Fruit fly (Drosophila melanogaster) whole organism, larva: ENCODE data around the gene tinc.

Experiments used
- noc ChIP-seq: fragments of 200-800 bp; sonication (Bioruptor generic); optimal IDR thresholded peaks from 3 replicates; lab custom pipeline; 2019; ENCODE audit warnings: missing biosample characterization, mild to moderate bottlenecking, missing genetic modification characterization, moderate library complexity

The tinc gene

dm6 chr3R:17861878-17862662 lies 50.7 kb downstream of the tinc start:
- TF ChIP-seq noc (tag; lab: Kevin White, UChicago): no peak

- TF ChIP-seq noc (tag; lab: Kevin White, UChicago): no peak
Observed at dm6 chr3R:17881074-17881473, 69.7 kb downstream of the tinc start.

DNA sequence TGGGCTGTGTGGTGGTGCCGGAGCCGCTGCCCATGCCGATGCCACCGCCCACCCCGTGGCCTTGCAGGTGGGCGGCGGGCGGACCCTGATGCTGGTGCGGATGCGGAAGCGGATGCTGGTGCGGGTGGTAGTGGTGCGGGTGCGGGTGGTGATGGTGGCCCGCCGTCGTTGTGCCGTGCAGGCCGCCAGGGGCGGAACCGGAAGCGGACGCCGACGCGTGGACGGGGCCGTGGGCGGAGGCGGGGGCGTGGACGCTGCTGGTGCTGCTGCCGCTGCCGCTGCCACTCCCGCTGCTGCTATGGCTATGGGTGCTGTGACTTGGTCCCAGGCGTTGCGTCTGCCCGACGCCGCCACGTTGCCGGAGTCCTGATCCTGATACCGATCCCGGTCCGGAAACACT lies 79.7 kb downstream of the tinc start:
- TF ChIP-seq noc (tag; lab: Kevin White, UChicago): no peak

DNA sequence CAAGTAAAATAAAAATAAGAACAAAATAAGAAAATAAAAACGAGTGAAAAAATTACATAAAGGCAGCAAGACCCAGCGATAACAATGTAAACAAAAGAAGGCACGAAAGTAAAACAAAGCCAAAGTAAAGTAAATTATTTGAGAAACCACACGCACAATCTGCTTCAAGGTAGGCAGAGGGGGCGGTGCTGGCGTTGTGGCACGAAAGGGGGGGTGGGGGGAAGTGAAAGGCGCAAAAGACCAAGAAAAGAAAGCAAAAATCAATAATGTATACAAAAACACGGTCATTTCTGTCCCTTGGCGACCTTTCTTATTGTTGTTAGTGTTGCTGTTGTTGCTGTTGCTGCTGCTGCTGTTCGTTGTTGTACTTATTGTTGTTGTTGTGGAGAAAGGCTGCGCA lies 85.9 kb downstream of the tinc start:
- TF ChIP-seq noc (tag; lab: Kevin White, UChicago): no peak

- no peak for TF ChIP-seq noc (tag; lab: Kevin White, UChicago)
Observed at dm6 chr3R:17897879-17898278, 86.5 kb downstream of the tinc start.

DNA sequence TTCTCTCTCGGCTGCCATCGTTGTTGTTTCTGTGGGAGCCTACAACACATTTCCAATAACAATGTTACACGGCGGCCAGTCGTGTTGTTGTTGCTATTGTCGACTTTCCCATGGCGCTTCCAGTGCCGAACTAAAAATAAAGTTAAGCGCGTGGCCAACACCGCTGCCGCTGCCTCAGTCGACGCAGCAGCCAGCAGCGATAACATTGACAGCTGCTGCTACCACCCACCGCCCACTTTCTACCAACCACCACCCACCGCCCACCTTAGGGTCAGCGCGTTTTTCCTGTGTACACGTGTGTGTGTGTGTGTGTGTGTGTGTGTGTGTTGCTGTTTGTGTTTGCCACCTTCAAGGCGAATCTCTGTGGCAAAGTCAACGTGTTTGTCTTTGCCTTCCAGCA lies 89.7 kb downstream of the tinc start:
- TF ChIP-seq noc (tag; lab: Kevin White, UChicago): no peak

DNA sequence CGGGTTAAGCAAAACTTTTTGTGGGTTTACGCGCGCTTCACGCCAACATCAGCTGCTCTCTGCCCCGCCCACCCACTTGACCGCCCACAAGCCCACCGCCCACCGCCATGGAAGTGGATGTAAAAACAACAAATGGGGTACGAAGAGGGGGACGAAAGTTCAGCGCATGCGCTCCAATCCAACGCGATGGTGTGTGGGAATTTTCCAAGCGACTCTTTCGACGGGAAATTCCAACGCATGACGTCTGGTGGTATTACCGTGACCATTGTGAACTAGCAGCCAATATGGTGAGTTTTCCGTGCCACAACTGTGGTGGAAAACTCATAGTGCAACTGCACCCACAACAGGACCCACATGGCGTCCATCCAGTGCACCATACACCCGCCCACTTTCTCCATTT lies 90.9 kb downstream of the tinc start:
- TF ChIP-seq noc (tag; lab: Kevin White, UChicago): no peak

DNA sequence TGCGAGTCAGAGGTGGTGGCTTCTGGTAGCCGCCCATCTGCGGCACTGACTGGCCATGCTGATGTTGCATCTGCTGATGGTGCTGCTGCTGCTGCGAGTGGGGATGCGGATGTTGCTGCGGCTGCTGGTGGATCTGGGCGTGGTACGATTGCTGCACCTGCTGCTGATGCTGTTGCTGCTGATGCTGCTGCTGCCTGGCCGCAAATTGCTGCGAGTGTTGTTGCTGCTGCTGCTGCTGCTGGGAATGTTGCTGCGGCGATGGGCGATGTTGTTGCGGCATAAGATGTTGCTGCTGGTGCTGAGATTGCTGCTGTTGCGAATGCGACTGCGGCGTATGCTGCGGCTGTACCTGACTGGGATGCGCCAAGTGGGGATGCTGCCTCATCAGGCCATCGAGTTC lies 93.8 kb downstream of the tinc start:
- no peak for TF ChIP-seq noc (tag; lab: Kevin White, UChicago)

dm6 chr3R:17906145-17906544 lies 94.8 kb downstream of the tinc start, which contains the start of gene CG12347:
Gene CG12347 (plus strand): TSS chr3R:17906445.
- no peak for TF ChIP-seq noc (tag; lab: Kevin White, UChicago)

DNA sequence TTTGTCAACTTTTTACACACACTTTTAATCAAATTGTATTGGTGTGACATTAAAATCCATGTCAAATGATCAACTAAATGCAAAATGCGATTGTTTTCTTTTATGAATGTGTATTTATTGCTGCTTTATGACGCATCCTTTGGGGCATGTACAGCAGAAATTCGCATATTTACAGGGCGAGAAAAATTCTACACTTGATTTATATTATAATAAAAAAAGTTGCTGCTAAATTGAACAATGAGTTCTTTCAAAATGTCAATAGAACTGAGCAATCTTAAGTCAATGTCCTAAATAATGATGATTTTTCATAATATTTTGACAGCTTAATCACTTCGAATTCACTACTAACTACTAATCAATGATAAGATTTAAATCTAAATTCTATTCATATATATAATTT lies 99.7 kb downstream of the tinc start, which contains the start of gene CG43445:
TSS of gene CG43445 (plus strand) at position 301 of the 400 bp plus-strand sequence.
- TF ChIP-seq noc (tag; lab: Kevin White, UChicago): no peak

DNA sequence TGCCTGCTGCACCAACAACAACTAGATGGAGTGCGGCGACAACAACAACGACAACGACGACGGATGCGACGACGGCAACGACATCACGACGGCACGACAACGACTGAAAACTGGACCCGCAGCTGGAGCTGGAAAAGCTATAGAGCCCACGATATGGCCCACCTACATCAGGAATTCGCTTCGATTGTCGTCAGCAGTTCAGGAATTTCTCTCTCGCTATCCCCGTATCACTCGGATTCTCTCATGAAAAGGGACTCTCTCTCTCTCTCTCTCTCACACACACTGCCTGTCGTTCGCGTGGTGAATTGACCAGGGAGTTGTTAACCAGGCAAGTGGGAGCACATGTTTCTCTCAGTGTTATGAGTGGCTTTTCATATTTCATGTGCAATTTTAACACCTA lies 105.1 kb downstream of the tinc start, which contains the start of gene Rim:
TSS of gene Rim (minus strand) at position 101 of the 400 bp plus-strand sequence.
- no peak for TF ChIP-seq noc (tag; lab: Kevin White, UChicago)

DNA sequence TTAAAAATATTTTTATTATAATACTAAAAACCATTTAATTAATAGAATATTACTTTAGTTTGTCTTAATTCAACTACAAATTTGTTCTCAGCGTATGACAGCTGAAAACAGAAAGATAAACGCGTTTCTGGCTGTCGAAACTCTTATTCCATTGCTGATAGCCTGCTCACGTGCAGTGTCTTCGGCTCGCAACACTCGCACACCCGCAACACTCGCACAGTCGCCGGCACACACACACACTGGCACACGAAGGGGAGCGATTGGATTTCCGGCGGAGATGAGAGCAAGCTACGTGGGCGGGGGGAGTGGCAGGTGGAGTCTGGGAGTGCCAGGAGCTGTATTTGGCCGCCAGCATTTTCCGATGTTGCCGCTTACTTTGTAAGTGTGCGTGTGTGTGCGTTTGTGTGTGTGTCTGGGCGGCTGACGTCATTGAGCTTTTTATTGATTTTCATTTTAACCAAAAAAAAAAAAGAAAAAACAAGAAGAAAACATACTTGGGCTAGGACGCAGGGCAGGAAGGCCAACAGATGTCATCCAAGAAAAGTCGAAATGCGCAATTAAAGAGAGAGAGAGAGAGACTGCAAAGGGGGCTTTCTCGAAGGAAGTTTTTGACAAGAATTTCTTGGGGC lies 106.6 kb downstream of the tinc start:
- TF ChIP-seq noc (tag; lab: Kevin White, UChicago): no peak

DNA sequence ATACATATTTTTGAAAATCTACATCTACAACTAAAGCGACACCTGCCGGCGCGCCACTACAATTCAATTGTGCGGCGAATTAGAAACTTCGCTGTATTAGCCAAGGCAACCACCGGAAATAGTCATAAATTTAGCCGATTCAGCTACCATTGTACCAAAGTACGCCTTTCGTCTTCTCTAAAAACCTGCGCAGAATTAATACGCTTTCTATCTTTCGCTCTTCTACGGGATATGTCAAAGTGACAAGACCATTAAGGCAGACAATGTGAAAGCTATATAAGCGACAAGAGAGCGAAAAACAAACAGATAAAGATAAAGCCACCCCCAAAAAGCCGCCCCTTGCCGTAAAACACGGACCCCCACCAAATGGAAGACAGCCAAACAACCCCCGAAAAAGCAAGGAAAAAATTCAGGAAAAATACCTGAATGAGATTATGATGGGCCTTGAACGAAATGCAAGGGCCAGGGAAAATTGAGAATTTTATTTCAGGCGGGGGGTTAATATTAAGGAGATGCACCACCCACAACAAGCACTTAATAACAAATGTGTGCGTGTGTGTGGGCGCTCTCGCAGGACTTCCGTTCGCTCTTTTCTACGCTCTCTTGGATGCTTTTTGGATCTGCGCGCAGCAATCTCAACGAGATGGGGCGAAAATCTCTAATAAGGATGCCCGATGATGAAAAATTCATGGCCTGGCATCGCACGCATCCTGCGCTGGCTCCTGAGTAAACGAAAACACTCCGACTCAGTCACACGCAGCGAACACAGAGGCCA lies 108.0 kb downstream of the tinc start, which contains the start of gene cpo:
TSS of gene cpo (plus strand) at position 725 of the 775 bp plus-strand sequence.
- TF ChIP-seq noc (tag; lab: Kevin White, UChicago): no peak

- TF ChIP-seq noc (tag; lab: Kevin White, UChicago): no peak
Observed at dm6 chr3R:17920265-17920664, 108.9 kb downstream of the tinc start.
